Fruit fly (Drosophila melanogaster) Kc167 (cell line): ENCODE measurements around the gene Hip14.

Experiments
- Myc ChIP-seq: fragments of >200 bp; optimal IDR thresholded peaks from 2 replicates; lab custom pipeline; 2017; ENCODE audit warnings: missing external identifiers
- Sin3A ChIP-seq: fragments of >200 bp; optimal IDR thresholded peaks from 2 replicates; lab custom pipeline; 2018; ENCODE audit warnings: missing external identifiers
- h ChIP-seq: fragments of >200 bp; optimal IDR thresholded peaks from 3 replicates; lab custom pipeline; 2018; ENCODE audit warnings: missing external identifiers
- insv ChIP-seq: fragments of >200 bp; optimal IDR thresholded peaks from 3 replicates; lab custom pipeline; 2018; ENCODE audit warnings: missing external identifiers
- psq ChIP-seq: fragments of >200 bp; optimal IDR thresholded peaks from 2 replicates; lab custom pipeline; 2017; ENCODE audit warnings: missing external identifiers
- ttk ChIP-seq: sonication (Bioruptor generic); optimal IDR thresholded peaks from 2 replicates; lab custom pipeline; 2017; ENCODE audit warnings: missing external identifiers

Hip14 gene

dm6 chr3L:15998217-15998616, 10.2 kb downstream of the Hip14 start:
- TF ChIP-seq Myc (lab: Kevin White, UChicago) (no peak), psq (lab: Kevin White, UChicago) (no peak), h (no peak), ttk (no peak), Sin3A (lab: Kevin White, UChicago) (no peak), insv (lab: Kevin White, UChicago) (no peak)

- TF ChIP-seq ttk (no peak), h (no peak), Myc (lab: Kevin White, UChicago) (no peak)
Measured at dm6 chr3L:15999358-16000005, 11.4 kb downstream of the Hip14 start.

dm6 chr3L:16001164-16001679, 13.2 kb downstream of the Hip14 start:
- TF ChIP-seq ttk: no peak
- no peak for TF ChIP-seq insv (lab: Kevin White, UChicago)
- TF ChIP-seq Myc (lab: Kevin White, UChicago): no peak
- no peak for TF ChIP-seq h
- TF ChIP-seq psq (lab: Kevin White, UChicago): no peak
- TF ChIP-seq Sin3A (lab: Kevin White, UChicago): no peak

- TF ChIP-seq ttk (no peak), Sin3A (lab: Kevin White, UChicago) (no peak), h (no peak), Myc (lab: Kevin White, UChicago) (no peak), insv (lab: Kevin White, UChicago) (no peak), psq (lab: Kevin White, UChicago) (no peak)
Measured at dm6 chr3L:16002116-16002716, 14.2 kb downstream of the Hip14 start.

dm6 chr3L:16004401-16005237, 16.6 kb downstream of the Hip14 start, which contains the start of the genes hzg and mRpS31:
Gene hzg (minus strand): TSS chr3L:16004736.
Gene mRpS31 (plus strand): TSS chr3L:16005193.
- TF ChIP-seq psq (lab: Kevin White, UChicago) (peak; percentile 14), ttk (no peak)

- no peak for TF ChIP-seq psq (lab: Kevin White, UChicago)
- TF ChIP-seq insv (lab: Kevin White, UChicago): no peak
- TF ChIP-seq Sin3A (lab: Kevin White, UChicago): no peak
- no peak for TF ChIP-seq Myc (lab: Kevin White, UChicago)
- TF ChIP-seq h: no peak
Measured at dm6 chr3L:16010176-16010575, 22.1 kb downstream of the Hip14 start.

dm6 chr3L:16011319-16012210, 23.5 kb downstream of the Hip14 start, which contains the start of gene mib1:
Gene mib1 (minus strand): TSS chr3L:16011812.
- TF ChIP-seq ttk (no peak), insv (lab: Kevin White, UChicago) (no peak), psq (lab: Kevin White, UChicago) (no peak), h (no peak), Myc (lab: Kevin White, UChicago) (no peak), Sin3A (lab: Kevin White, UChicago) (no peak)

- no peak for TF ChIP-seq h
- no peak for TF ChIP-seq psq (lab: Kevin White, UChicago)
Measured at dm6 chr3L:16012315-16012950, 24.4 kb downstream of the Hip14 start.

- TF ChIP-seq insv (lab: Kevin White, UChicago) (no peak), h (no peak), ttk (no peak), Myc (lab: Kevin White, UChicago) (no peak), Sin3A (lab: Kevin White, UChicago) (no peak), psq (lab: Kevin White, UChicago) (no peak)
Measured at dm6 chr3L:16013198-16013982, 25.4 kb downstream of the Hip14 start.

- TF ChIP-seq insv (lab: Kevin White, UChicago): no peak
- no peak for TF ChIP-seq Sin3A (lab: Kevin White, UChicago)
- TF ChIP-seq ttk: no peak
Measured at dm6 chr3L:16014515-16014914, 26.5 kb downstream of the Hip14 start.
